Worm (Caenorhabditis elegans): ENCODE results near the gene nspg-1.

The nspg-1 gene

DNA sequence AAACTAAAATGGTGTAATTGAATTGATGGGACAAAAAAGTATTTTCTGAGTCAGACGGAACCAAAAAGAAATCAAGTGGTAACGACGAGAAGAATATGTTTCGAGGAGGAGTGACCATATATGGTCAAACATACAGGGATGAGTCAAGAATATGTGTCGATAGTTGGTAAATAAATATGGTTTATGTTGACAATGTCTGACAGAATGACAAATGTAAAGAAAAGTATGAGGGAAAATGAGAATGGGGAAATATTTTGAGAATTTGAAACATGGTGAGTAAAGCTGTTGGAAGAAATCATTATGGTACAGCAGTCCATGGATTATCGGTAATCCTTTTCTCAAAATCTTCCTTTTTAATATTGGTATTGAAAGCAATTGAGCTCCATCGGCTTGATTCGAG, at the start of gene nspg-1:
Gene nspg-1 (minus strand): TSS at position 101 of the 400 bp plus-strand sequence.
- TF ChIP-seq unc-62 (GFP tag; optimal IDR thresholded peaks at IDR 0.05): no peak

DNA sequence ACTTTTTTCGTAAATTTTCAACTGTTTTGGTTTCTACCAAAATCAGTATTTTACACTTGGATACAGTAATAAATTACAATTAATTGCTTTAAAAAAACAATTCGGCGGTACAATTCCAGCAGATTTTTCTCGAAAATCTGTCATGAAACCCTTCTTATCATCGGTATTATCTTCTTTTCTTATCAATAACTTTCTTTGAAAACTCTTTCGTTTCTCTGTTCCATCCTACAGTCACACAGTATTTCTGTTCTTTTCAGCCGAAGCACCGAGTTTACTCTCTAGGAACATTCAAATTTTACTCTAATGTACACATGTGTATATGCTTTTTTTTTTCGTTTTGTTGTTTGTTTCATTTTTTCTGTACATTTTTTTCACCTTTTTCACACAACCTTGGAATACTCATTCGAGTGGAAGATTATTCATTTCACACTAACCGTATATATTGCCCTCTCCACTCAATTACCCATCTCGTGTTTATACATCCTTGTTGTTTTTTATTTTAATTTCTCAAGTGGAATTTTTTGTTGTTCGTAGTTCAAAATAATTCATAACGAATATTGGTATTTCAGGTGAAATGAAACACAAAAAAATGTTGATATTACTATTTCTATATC, 41.8 kb upstream of the nspg-1 start, which contains the start of gene nid-1:
Gene nid-1 (plus strand): TSS at position 564 of the 614 bp plus-strand sequence.
- TF ChIP-seq unc-62 (GFP tag; optimal IDR thresholded peaks at IDR 0.05): no peak

DNA sequence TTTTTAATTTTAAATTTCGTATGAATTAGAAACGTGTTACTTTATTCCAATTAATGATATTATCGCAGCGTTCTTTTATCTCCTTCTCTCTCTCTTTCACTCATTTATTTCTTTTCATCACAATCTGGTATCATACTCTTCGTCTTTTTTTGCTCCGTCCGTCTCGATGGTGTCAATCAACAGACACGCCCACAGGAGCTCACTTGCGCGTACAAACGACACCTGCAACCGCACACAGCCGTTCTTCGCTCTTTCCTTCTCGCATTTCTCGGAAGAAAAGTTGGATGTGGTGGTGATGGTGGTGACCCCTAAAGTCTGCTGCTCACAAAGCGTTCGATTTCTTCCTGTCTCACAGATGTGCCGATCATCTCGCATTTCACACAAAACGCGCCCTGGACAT, 40.7 kb upstream of the nspg-1 start:
- TF ChIP-seq unc-62 (GFP tag; optimal IDR thresholded peaks at IDR 0.05): no peak

DNA sequence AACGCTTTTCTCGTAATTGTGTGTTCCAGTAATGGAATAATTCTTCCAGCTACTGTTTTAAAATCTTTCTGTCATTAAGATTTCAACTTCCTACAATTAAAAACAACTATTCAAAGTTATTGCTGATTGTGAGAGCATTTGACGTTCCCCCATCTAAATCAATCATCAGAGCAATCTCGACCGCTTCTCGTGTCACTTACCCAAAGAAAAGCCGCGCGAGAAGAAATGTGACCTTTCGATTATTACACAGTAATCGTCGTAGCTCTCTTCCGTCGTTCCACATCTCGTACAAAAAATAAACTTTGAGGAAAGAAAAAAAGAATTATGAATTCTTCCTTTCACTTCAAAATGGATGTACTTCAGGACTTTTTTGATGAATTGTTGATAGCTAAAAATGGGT, 39.5 kb upstream of the nspg-1 start:
- no peak for TF ChIP-seq unc-62 (GFP tag; optimal IDR thresholded peaks at IDR 0.05)

DNA sequence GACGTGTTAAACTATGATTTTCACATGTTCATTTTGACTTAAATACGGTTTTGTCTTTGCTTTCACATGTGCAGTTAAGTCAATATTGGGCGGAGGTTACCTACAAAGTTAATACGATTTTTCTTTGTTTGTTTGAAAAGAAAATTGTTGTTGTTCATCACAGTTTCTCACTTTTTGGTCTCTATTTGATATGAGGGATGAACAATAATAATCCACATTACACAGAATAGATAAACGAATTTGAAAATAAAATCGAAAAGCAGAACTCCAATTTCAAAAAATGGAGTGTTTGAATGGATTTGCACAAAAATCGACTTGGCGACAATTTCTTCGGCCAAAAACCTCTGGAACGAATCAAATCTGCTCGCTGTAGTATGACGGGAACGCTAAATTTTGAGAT, 38.8 kb upstream of the nspg-1 start, which contains the start of gene ttr-29:
Gene ttr-29 (minus strand): TSS at position 101 of the 400 bp plus-strand sequence.
- no peak for TF ChIP-seq unc-62 (GFP tag; optimal IDR thresholded peaks at IDR 0.05)

DNA sequence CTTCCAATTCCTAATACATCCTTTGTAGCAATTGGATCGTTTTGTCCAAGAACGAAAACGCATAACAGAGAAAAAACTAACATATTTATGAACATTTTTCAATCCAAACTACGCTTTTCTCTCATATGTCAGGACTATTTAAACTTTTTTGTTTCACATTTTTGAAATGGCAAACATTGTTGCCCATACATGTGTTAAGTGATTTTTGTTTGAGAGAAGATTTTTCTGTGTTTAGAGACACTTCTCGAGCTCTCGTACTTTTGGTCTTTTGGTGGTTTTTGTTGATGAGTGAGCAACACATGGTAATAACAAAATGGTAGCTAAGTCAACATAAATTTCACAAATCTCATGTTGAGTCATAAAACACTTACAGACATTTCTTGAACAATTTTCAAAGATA, 37.2 kb upstream of the nspg-1 start, which contains the start of gene ttr-28:
Gene ttr-28 (minus strand): TSS at position 101 of the 400 bp plus-strand sequence.
- no peak for TF ChIP-seq unc-62 (GFP tag; optimal IDR thresholded peaks at IDR 0.05)

DNA sequence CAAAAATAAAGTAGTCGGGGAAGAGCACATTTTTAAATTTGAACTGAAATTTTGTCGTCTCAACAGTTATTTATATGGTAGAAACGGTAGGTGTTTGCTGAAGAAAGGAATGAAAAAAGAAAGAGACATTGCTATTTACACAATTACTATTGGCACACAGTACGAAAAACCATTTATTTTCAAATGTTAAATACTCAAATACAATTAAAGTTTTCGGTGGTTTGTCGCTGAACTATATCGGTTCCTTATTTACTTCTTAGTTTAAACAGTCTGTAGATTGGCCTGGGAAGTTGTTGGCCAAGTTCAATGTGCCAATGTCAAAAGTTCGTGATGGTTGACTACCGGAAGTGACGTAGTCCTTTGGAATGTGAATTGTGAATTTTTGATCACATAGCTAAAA, 36.2 kb upstream of the nspg-1 start, which contains the start of gene ttr-27:
Gene ttr-27 (minus strand): TSS at position 45 of the 400 bp plus-strand sequence.
- TF ChIP-seq unc-62 (GFP tag; optimal IDR thresholded peaks at IDR 0.05): no peak

DNA sequence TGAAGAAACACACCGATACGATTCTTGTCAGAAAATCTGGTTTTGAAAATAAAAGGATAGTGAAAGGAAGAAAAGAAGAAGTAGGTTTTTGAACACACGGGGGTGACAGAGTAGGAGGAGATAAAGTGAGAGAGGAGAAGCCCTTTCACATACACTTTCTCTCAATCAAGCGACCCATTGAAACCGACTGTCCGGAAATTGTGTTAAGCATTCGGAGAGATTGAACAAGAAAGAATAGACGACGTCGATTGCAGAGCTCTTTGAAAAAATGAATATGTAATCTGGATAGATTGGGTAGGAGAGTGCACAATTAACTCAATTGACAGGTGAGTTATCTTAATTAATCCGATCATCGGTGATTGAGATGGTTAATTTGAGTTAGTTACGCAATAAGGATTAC, 33.4 kb upstream of the nspg-1 start:
- no peak for TF ChIP-seq unc-62 (GFP tag; optimal IDR thresholded peaks at IDR 0.05)

DNA sequence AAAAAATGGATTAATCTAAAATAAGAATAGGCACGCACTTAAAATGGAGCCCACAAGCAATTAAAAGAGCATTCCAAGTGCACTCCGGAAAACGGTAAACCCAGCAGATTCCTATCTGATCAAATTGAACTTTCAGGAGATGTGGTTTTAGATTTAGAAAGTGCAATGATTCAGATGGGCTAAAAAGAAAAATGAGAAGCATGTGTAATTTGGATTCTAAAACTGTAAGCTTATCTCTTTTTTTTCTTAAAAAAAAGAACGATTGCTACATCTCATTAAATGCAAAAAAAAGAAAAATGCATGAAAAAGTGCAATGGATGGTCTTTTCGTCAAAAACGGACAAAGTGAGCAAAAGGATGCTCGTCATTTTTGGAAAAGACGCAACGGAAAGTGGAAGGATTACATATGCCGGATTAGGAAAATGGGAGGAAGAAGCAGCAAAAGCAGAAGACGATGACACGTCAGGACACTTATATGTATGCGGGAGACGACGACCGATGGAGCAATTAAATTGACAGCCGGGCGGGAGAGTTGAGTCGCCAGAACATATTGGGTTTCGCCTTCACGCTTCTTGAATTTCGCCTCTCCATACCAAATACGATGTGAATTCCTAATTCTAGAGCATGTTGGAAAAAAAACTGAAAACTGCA, 30.8 kb upstream of the nspg-1 start:
- no peak for TF ChIP-seq unc-62 (GFP tag; optimal IDR thresholded peaks at IDR 0.05)

DNA sequence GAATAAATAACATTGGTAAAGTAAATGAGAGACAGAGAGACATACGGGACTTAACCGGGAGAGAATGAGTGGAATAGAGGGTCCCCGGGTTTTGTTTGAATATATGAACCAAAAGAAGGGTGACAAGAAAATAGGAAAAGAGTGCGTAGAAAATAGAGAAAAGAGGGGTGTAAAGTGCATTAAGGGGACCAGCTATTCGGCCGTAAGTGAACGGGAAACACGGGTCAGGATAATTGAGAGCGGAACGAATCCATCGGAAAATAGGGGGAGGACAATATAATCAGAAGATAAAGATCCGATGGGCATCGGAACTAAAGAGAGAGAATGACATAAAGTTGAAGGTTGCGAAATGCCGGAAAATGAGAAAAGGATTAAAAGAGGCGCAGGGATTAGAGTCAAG, 29.4 kb upstream of the nspg-1 start:
- TF ChIP-seq unc-62 (GFP tag; optimal IDR thresholded peaks at IDR 0.05): no peak

DNA sequence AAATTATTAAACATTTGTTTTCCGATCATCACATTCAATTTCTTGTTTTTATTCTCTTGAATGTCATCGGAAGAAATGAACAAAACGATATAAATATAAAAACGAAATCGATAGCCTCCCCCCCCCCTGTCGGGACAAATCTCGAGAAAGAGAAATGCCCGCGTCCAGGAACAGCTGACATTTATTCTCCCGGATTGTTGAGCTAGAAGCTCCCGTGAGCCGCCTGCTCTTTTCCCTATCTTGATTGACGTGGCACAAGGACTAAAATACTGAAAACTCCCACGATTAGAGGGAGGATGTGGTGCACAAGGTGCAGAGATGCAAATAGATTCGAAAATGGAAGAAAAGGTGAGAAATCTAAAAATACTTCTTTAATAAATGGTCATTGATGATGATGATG, 29.0 kb upstream of the nspg-1 start:
- no peak for TF ChIP-seq unc-62 (GFP tag; optimal IDR thresholded peaks at IDR 0.05)

DNA sequence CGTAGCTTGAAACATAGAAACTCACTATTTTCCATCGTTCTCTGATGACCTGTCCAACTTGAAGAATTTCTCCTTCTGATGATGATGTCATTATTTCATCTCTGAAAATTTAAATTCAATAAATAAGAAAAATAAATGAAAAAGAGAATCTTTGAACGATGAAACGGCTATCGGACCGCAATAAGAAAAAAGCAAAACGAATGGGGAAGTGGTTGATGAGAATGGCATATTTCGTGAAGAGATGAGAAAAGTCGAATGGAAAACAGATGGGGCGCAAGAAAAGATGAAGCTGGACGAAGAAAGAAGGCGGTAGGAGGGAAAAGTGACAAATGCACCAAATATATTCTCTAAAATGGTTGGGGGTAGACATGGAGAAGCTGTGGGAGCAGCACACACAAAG, 27.9 kb upstream of the nspg-1 start, which contains the start of gene ttbk-7:
Gene ttbk-7 (minus strand): TSS at position 101 of the 400 bp plus-strand sequence.
- no peak for TF ChIP-seq unc-62 (GFP tag; optimal IDR thresholded peaks at IDR 0.05)

DNA sequence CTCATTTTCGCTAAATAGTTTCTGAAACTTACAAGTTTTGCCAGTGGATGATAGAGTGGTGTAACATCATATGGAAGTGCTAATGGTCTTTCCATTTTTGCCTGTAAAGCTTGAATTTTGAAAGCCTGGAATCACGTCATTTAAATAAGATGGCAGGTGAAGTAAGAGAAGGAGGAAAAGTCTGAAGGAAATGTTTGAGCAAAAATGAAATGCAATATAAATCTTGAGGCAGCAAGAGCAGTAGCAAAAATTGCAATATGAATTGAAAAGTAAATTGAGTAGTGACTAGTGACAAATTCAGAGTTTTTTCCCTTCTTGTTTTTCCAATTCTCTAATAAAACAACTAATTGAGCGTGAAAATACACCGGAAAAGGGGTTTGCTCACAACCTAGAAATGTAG, 18.0 kb upstream of the nspg-1 start, which contains the start of gene glb-24:
Gene glb-24 (minus strand): TSS at position 101 of the 400 bp plus-strand sequence.
- no peak for TF ChIP-seq unc-62 (GFP tag; optimal IDR thresholded peaks at IDR 0.05)

DNA sequence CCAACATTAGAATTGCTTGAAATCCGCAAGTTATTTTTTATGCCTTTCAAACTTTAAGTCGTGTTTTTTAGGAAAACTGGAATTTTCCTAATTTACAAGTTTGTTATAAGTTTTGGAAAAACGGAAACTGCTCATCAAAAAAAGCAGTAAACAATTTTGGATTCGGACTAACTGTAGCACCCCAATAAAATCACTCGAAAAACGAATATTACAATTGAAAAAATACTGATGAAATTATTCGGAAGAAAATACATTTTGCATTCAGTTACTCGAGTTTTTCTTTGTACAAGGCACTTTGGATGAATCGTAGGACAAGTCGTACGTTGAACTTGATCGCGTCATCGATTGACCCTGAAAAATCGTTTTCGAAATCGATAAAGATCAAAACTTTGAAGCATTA, 14.5 kb upstream of the nspg-1 start:
- no peak for TF ChIP-seq unc-62 (GFP tag; optimal IDR thresholded peaks at IDR 0.05)

DNA sequence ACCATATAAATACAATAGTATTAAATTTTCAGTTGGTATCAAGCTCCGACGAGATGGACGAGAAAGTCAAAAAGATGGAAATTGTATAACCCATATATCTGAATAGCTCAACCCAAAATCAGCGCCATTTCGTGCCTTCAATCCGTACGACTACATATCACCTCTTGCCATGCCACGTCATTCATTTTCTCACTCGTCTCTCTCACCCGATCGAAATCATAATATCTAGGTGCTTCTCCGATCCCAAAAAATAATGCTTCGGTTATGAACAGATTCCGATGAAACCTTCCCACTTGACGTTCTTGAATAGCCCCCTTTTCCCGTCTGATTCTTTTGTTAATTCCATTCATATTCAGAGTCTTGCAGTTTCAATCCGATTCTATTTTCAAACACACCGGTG, 13.5 kb upstream of the nspg-1 start:
- no peak for TF ChIP-seq unc-62 (GFP tag; optimal IDR thresholded peaks at IDR 0.05)

DNA sequence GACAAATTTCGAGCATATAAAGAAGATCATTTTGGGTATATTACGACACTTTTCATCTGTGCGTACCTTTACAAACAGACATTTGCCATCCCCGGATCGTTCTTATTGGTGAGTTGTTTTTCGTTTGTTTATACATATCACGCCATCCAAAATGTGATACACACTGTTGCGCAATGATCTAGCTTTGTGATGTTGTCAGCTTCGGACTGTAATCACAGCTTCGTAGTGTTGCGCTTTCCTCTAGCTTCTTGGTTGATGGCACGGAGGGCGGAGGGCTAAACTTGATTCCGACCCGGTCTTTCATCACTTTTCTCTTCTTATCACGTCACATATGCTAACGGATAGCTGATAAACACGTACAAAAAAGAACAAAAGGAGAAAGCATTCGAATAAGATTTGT, 11.5 kb upstream of the nspg-1 start:
- no peak for TF ChIP-seq unc-62 (GFP tag; optimal IDR thresholded peaks at IDR 0.05)

DNA sequence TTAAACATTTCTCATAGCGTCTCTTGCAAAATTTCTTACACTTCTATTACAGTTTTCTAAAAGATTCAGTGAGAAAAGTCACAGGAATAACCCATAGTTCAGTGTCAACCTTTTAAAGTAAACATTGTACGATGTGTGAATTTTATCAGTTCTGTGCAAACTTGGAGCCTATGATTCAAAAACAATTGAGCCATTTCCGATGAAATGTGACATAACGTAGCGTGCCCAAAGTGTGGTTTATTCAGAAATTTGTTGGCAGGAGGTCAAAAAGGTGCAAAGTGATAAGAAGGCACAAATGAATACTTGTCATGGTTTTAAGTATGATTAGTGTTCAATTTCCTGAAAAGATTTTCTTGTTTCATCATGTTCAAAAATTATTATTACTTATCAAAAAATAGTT, 9.7 kb upstream of the nspg-1 start:
- no peak for TF ChIP-seq unc-62 (GFP tag; optimal IDR thresholded peaks at IDR 0.05)
